Worm (Caenorhabditis elegans) whole organism, mixed stage, embryonic: ENCODE data around the gene Y26E6A.2.

ENCODE experiments used
- ceh-83 ChIP-seq: fragments of 200-800 bp; sonication (Bioruptor generic); optimal IDR thresholded peaks from 2 replicates; lab custom pipeline; 2018; ENCODE audit warnings: mild to moderate bottlenecking, missing genetic modification characterization, missing compliant biosample characterization
- cnd-1 ChIP-seq: fragments of 200-800 bp; sonication (Bioruptor generic); optimal IDR thresholded peaks from 2 replicates; lab custom pipeline; 2018; ENCODE audit warnings: mild to moderate bottlenecking, missing genetic modification characterization, missing compliant biosample characterization
- mep-1 ChIP-seq: fragments of 150-350 bp; optimal IDR thresholded peaks from 2 replicates; lab custom pipeline; 2017; ENCODE audit warnings: missing biosample characterization, missing genetic modification reagents, missing genetic modification characterization, inconsistent platforms
- pha-4 ChIP-seq: fragments of 150-350 bp; optimal IDR thresholded peaks from 2 replicates; lab custom pipeline; 2018; ENCODE audit warnings: missing biosample characterization, missing genetic modification reagents, missing genetic modification characterization
- sem-2 ChIP-seq: fragments of 200-800 bp; sonication (Bioruptor generic); optimal IDR thresholded peaks from 2 replicates; lab custom pipeline; 2018; ENCODE audit warnings: mild to moderate bottlenecking, missing genetic modification characterization, missing compliant biosample characterization
- unc-62 ChIP-seq: fragments of 150-350 bp; optimal IDR thresholded peaks from 2 replicates; lab custom pipeline; 2014; ENCODE audit warnings: missing biosample characterization, missing genetic modification reagents, missing genetic modification characterization
- ztf-11 ChIP-seq: fragments of 150-350 bp; optimal IDR thresholded peaks from 2 replicates; lab custom pipeline; 2014; ENCODE audit warnings: missing biosample characterization, missing genetic modification characterization

DNA sequence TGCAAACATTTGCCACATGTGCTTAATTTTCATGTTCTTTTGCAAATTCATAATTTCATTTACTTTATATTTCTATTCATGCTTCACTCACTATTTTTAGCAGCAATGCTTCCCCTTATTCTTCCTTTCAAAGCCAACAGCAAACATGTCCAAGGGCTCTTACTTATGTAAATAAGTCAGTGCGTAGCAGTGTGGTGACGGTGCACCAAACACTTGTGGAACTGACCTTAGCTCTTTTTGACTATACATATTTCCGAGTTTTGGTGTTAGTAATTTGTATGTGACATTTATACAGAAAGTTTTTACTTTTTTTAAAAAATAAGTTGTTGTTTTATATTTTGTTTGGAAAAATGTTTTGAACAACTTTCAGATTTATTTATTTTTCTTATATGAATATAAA is 30.9 kb upstream of the Y26E6A.2 start:
- no peak for TF ChIP-seq unc-62 (GFP tag; lab: Kevin White, UChicago)
- peak; percentile 73 for TF ChIP-seq pha-4 (tag; lab: Kevin White, UChicago)
- no peak for TF ChIP-seq ztf-11 (tag; lab: Kevin White, UChicago)
- TF ChIP-seq ceh-83 (GFP tag; lab: Kevin White, UChicago) = no peak
- no peak for TF ChIP-seq sem-2
- TF ChIP-seq cnd-1 (tag; lab: Kevin White, UChicago) = no peak
- TF ChIP-seq mep-1 = no peak
